Worm (Caenorhabditis elegans) whole organism, L4/young adult: Measurements from ENCODE around the gene trpl-5.

Experiments
- W03F9.2 ChIP-seq: fragments of 150-350 bp; optimal IDR thresholded peaks from 2 replicates; lab custom pipeline; 2014; ENCODE audit warnings: missing biosample characterization, missing genetic modification characterization
- dao-5 ChIP-seq: sonication (generic microtip); optimal IDR thresholded peaks from 2 replicates; lab custom pipeline; 2016; ENCODE audit warnings: missing genotype, missing genetic modification characterization, moderate library complexity, missing compliant biosample characterization
- him-1 ChIP-seq: sonication (generic microtip); optimal IDR thresholded peaks from 2 replicates; lab custom pipeline; 2016; ENCODE audit warnings: missing genotype, missing genetic modification reagents, missing genetic modification characterization, missing compliant biosample characterization

DNA sequence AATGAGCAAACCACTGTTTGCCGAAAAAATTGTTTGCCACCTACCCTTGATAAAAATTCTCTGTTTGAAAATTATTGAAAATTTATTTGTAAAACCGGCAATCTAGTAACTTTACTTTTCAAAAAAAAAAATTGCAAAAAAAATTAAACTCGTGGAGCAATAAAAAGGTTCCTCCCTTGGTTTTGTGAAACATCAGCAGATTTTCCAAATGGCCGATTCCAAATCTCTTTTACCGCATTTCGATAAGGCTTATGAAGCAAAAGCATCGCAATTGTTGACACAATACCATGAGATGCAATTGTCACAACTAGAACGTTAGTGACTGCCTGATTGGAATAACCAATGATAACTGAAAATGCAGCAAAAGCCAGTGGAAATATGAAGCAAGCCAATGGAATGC is 24.1 kb upstream of the trpl-5 start:
- no peak for TF ChIP-seq dao-5
- no peak for TF ChIP-seq him-1 (tag; lab: Kevin White, UChicago)
- no peak for TF ChIP-seq W03F9.2 (tag; lab: Kevin White, UChicago)
